Fruit fly (Drosophila melanogaster) whole organism, embryonic: ENCODE results near the gene CG5882.

Source experiments
- Abd-B ChIP-seq: fragments of 200-800 bp; sonication (Bioruptor generic); optimal IDR thresholded peaks from 2 replicates; lab custom pipeline; 2018; ENCODE audit warnings: missing biosample characterization, mild to moderate bottlenecking, missing genetic modification characterization, moderate library complexity
- Aef1 ChIP-seq: fragments of 200-800 bp; sonication (Bioruptor generic); IDR thresholded peaks from 3 replicates; pipeline ENCODE4 v1.3.6; 2022; ENCODE audit warnings: missing biosample characterization, missing genetic modification characterization
- Awh ChIP-seq: fragments of 200-800 bp; sonication (Bioruptor generic); IDR thresholded peaks from 2 replicates; pipeline ENCODE4, ENCODE4 v1.3.6; 2022; ENCODE audit warnings: missing biosample characterization, missing genetic modification characterization
- CG10321 ChIP-seq: fragments of 200-800 bp; sonication (Bioruptor generic); IDR thresholded peaks from 2 replicates; pipeline ENCODE4 v1.3.6; 2022; ENCODE audit warnings: missing biosample characterization, missing genetic modification characterization
- CG11085 ChIP-seq: fragments of 200-800 bp; sonication (Bioruptor generic); IDR thresholded peaks from 2 replicates; pipeline ENCODE4 v1.3.6; 2022; ENCODE audit warnings: missing biosample characterization, missing genetic modification characterization
- CG11723 ChIP-seq: fragments of 200-800 bp; sonication (Bioruptor generic); optimal IDR thresholded peaks from 2 replicates; lab custom pipeline; 2017; ENCODE audit warnings: missing biosample characterization, mild to moderate bottlenecking, missing genetic modification characterization
- CG13424 ChIP-seq: fragments of 200-800 bp; sonication (Bioruptor generic); optimal IDR thresholded peaks from 2 replicates; lab custom pipeline; 2019; ENCODE audit warnings: missing biosample characterization, mild to moderate bottlenecking, missing genetic modification characterization, moderate library complexity
- CG17328 ChIP-seq: fragments of 200-800 bp; sonication (Bioruptor generic); IDR thresholded peaks from 2 replicates; pipeline ENCODE4 v1.3.6; 2022; ENCODE audit warnings: missing biosample characterization, missing genetic modification characterization
- CG18619 ChIP-seq: fragments of 200-800 bp; sonication (Bioruptor generic); optimal IDR thresholded peaks from 3 replicates; lab custom pipeline; 2017; ENCODE audit warnings: missing biosample characterization, mild to moderate bottlenecking, missing genetic modification characterization
- CG2120 ChIP-seq: fragments of 200-800 bp; sonication (Bioruptor generic); optimal IDR thresholded peaks from 3 replicates; lab custom pipeline; 2016; ENCODE audit warnings: missing biosample characterization, missing genetic modification characterization
- CG32532 ChIP-seq: fragments of 200-800 bp; sonication (Bioruptor generic); IDR thresholded peaks from 2 replicates; pipeline ENCODE4 v1.3.6; 2022; ENCODE audit warnings: missing biosample characterization, missing genetic modification characterization
- CG34224 ChIP-seq: fragments of 200-800 bp; sonication (Bioruptor generic); IDR thresholded peaks from 3 replicates; pipeline ENCODE4 v1.3.6; 2022; ENCODE audit warnings: missing biosample characterization, missing genetic modification characterization; ENCODE audit not compliant: partially characterized antibody
- CG34376 ChIP-seq: fragments of 200-800 bp; sonication (Bioruptor generic); optimal IDR thresholded peaks from 2 replicates; lab custom pipeline; 2018; ENCODE audit warnings: missing biosample characterization, mild to moderate bottlenecking, missing genetic modification characterization
- CG3847 ChIP-seq: fragments of 200-800 bp; sonication (Bioruptor generic); IDR thresholded peaks from 2 replicates; pipeline ENCODE4 v1.3.6; 2022; ENCODE audit warnings: missing biosample characterization, missing genetic modification characterization
- CG6272 ChIP-seq: fragments of 200-800 bp; sonication (Bioruptor generic); IDR thresholded peaks from 2 replicates; pipeline ENCODE4 v1.3.6; 2022; ENCODE audit warnings: missing biosample characterization, missing genetic modification characterization
- Chrac-16 ChIP-seq: fragments of 200-800 bp; sonication (Bioruptor generic); optimal IDR thresholded peaks from 3 replicates; lab custom pipeline; 2016; ENCODE audit warnings: missing biosample characterization, missing genetic modification characterization
- D19B ChIP-seq: fragments of 200-800 bp; sonication (Bioruptor generic); optimal IDR thresholded peaks from 2 replicates; lab custom pipeline; 2017; ENCODE audit warnings: missing biosample characterization, mild to moderate bottlenecking, missing genetic modification characterization
- ERR ChIP-seq: fragments of 200-800 bp; sonication (Bioruptor generic); optimal IDR thresholded peaks from 2 replicates; lab custom pipeline; 2016; ENCODE audit warnings: missing biosample characterization, missing genetic modification characterization
- Eip74EF ChIP-seq, 2 experiments: fragments of 200-800 bp in 1 of 2; fragments of >200 bp in 1 of 2; sonication (Bioruptor generic) in 1 of 2; optimal IDR thresholded peaks; 2 replicates each; lab custom pipeline; 2017 to 2019; ENCODE audit warnings: missing biosample characterization in 2 of 2, missing genetic modification characterization in 2 of 2, mild to moderate bottlenecking in 1 of 2, moderate library complexity in 1 of 2
- HLHmδ ChIP-seq: fragments of 200-800 bp; sonication (Bioruptor generic); optimal IDR thresholded peaks from 2 replicates; lab custom pipeline; 2018; ENCODE audit warnings: missing biosample characterization, mild to moderate bottlenecking, missing genetic modification characterization, moderate library complexity
- Hr78 ChIP-seq, 2 experiments: fragments of 200-800 bp in 1 of 2; fragments of >200 bp in 1 of 2; sonication (Bioruptor generic) in 1 of 2; optimal IDR thresholded peaks; 2 replicates each; lab custom pipeline; 2017 to 2019; ENCODE audit warnings: missing biosample characterization in 2 of 2, missing genetic modification characterization in 2 of 2, mild to moderate bottlenecking in 1 of 2, moderate library complexity in 1 of 2
- NC2α ChIP-seq: fragments of 200-800 bp; sonication (Bioruptor generic); optimal IDR thresholded peaks from 2 replicates; lab custom pipeline; 2016; ENCODE audit warnings: missing biosample characterization, missing genetic modification characterization
- Nf-YA ChIP-seq: fragments of 200-800 bp; sonication (Bioruptor generic); IDR thresholded peaks from 2 replicates; pipeline ENCODE4 v1.3.6; 2022; ENCODE audit warnings: missing biosample characterization, missing genetic modification characterization
- Oli ChIP-seq: fragments of 200-800 bp; sonication (Bioruptor generic); optimal IDR thresholded peaks from 2 replicates; lab custom pipeline; 2018; ENCODE audit warnings: missing biosample characterization, mild to moderate bottlenecking, missing genetic modification characterization, moderate library complexity
- Opbp ChIP-seq: fragments of 200-800 bp; sonication (Bioruptor generic); IDR thresholded peaks from 3 replicates; pipeline ENCODE4 v1.3.6; 2022; ENCODE audit warnings: missing biosample characterization, missing genetic modification characterization; ENCODE audit not compliant: partially characterized antibody
- Side ChIP-seq: fragments of 200-800 bp; sonication (Bioruptor generic); optimal IDR thresholded peaks from 2 replicates; lab custom pipeline; 2016; ENCODE audit warnings: missing biosample characterization, missing genetic modification characterization
- Sry-δ ChIP-seq: fragments of 200-800 bp; sonication (Bioruptor generic); optimal IDR thresholded peaks from 2 replicates; lab custom pipeline; 2016; ENCODE audit warnings: missing biosample characterization, missing genetic modification characterization
- TFAM ChIP-seq: fragments of 200-800 bp; sonication (Bioruptor generic); optimal IDR thresholded peaks from 2 replicates; lab custom pipeline; 2017; ENCODE audit warnings: missing biosample characterization, missing genetic modification characterization, inconsistent platforms
- YL-1 ChIP-seq: fragments of 200-800 bp; sonication (Bioruptor generic); optimal IDR thresholded peaks from 3 replicates; lab custom pipeline; 2017; ENCODE audit warnings: missing biosample characterization, mild to moderate bottlenecking, missing genetic modification characterization
- ase ChIP-seq: fragments of 200-800 bp; sonication (Bioruptor generic); IDR thresholded peaks from 3 replicates; pipeline ENCODE4 v1.3.6; 2022; ENCODE audit warnings: missing biosample characterization, missing genetic modification characterization
- bab2 ChIP-seq: fragments of 200-800 bp; sonication (Bioruptor generic); optimal IDR thresholded peaks from 2 replicates; lab custom pipeline; 2016; ENCODE audit warnings: missing biosample characterization, missing genetic modification characterization
- disco-r ChIP-seq: fragments of 200-800 bp; sonication (Bioruptor generic); optimal IDR thresholded peaks from 2 replicates; lab custom pipeline; 2016; ENCODE audit warnings: missing biosample characterization, missing genetic modification characterization
- gce ChIP-seq: fragments of 200-800 bp; sonication (Bioruptor generic); IDR thresholded peaks from 3 replicates; pipeline ENCODE4 v1.3.6; 2022; ENCODE audit warnings: missing biosample characterization, missing genetic modification characterization
- gcm2 ChIP-seq: fragments of 200-800 bp; sonication (Bioruptor generic); optimal IDR thresholded peaks from 2 replicates; lab custom pipeline; 2016; ENCODE audit warnings: missing biosample characterization, missing genetic modification characterization
- grn ChIP-seq: fragments of 200-800 bp; sonication (Bioruptor generic); optimal IDR thresholded peaks from 3 replicates; lab custom pipeline; 2017; ENCODE audit warnings: missing biosample characterization, missing genetic modification characterization
- ham ChIP-seq: fragments of 200-800 bp; sonication (Bioruptor generic); IDR thresholded peaks from 2 replicates; pipeline ENCODE4 v1.3.6; 2022; ENCODE audit warnings: missing biosample characterization, missing genetic modification characterization
- hb ChIP-seq: fragments of 200-800 bp; sonication (Bioruptor generic); IDR thresholded peaks from 3 replicates; pipeline ENCODE4 v1.3.6; 2022; ENCODE audit warnings: missing biosample characterization, missing genetic modification characterization; ENCODE audit not compliant: partially characterized antibody
- jing ChIP-seq: fragments of 200-800 bp; sonication (Bioruptor generic); optimal IDR thresholded peaks from 2 replicates; lab custom pipeline; 2018; ENCODE audit warnings: missing biosample characterization, mild to moderate bottlenecking, missing genetic modification characterization
- jumu ChIP-seq: fragments of 200-800 bp; sonication (Bioruptor generic); optimal IDR thresholded peaks from 3 replicates; lab custom pipeline; 2016; ENCODE audit warnings: missing biosample characterization, missing genetic modification characterization
- kni ChIP-seq: fragments of 200-800 bp; sonication (Bioruptor generic); optimal IDR thresholded peaks from 3 replicates; lab custom pipeline; 2017; ENCODE audit warnings: mild to moderate bottlenecking, missing biosample characterization, missing genetic modification reagents, missing genetic modification characterization
- lilli ChIP-seq: fragments of 200-800 bp; sonication (Bioruptor generic); optimal IDR thresholded peaks from 3 replicates; lab custom pipeline; 2016; ENCODE audit warnings: missing biosample characterization, missing genetic modification characterization
- onecut ChIP-seq: fragments of 200-800 bp; sonication (Bioruptor generic); IDR thresholded peaks from 2 replicates; pipeline ENCODE4 v1.3.6; 2022; ENCODE audit warnings: missing biosample characterization, missing genetic modification characterization
- row ChIP-seq: fragments of 200-800 bp; sonication (Bioruptor generic); IDR thresholded peaks from 3 replicates; pipeline ENCODE4 v1.3.6; 2022; ENCODE audit warnings: missing biosample characterization, missing genetic modification characterization
- sens-2 ChIP-seq: fragments of 200-800 bp; sonication (Bioruptor generic); IDR thresholded peaks from 2 replicates; pipeline ENCODE4 v1.3.6; 2022; ENCODE audit warnings: missing biosample characterization, missing genetic modification characterization
- shn ChIP-seq: fragments of 200-800 bp; sonication (Bioruptor generic); optimal IDR thresholded peaks from 3 replicates; lab custom pipeline; 2016; ENCODE audit warnings: missing biosample characterization, missing genetic modification characterization
- sima ChIP-seq: fragments of 200-800 bp; sonication (Bioruptor generic); optimal IDR thresholded peaks from 2 replicates; lab custom pipeline; 2016; ENCODE audit warnings: missing biosample characterization, missing genetic modification characterization
- slbo ChIP-seq: fragments of 200-800 bp; sonication (Bioruptor generic); IDR thresholded peaks from 2 replicates; pipeline ENCODE4 v1.3.6; 2022; ENCODE audit warnings: missing biosample characterization, missing genetic modification characterization
- tx ChIP-seq: fragments of 200-800 bp; sonication (Bioruptor generic); optimal IDR thresholded peaks from 2 replicates; lab custom pipeline; 2016; ENCODE audit warnings: missing biosample characterization, missing genetic modification characterization
- wek ChIP-seq: fragments of 200-800 bp; sonication (Bioruptor generic); optimal IDR thresholded peaks from 3 replicates; lab custom pipeline; 2018; ENCODE audit warnings: missing biosample characterization, mild to moderate bottlenecking, missing genetic modification characterization, moderate library complexity

Gene CG5882

DNA sequence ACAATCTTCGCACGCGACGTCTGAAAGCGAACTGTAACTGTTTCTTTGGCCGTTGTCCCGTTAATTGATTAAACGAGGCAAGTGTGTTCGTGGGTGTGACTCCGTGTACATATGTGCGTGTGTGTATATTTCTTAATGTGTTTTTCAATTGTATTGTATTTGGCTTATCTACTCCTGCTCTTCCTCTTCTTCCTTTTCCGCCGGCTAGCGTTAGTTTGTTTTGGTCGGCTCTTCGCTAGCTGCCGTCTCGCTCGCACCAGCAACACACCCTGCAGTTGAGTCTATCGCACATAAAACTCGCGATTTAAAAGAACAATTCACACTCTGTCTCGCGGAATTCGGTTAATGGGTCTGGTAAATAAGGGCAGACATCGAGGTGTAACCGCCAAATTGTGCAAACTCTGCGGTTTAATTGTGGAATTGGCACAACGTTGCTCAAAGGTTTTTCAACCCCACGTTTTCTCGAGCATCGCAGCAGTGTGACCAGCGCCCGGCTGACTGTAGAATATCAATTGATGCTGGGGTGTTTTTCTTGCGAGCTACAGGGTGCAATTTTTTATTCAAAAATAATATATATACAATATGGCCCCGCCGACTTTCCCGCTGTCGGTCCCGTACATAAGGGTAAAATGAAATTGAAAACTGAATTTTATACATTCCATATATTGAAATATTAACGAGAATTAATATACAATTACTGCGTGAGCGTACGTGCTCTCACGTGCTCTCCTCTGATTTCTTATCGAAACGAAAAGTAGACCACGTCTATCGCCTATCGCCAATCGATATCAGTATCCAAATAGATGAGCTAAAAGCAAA, 6.5 kb upstream of the CG5882 start, which contains the start of the genes gb and CG5815 (continued):
- peak in 1 of 2 experiments; percentile 54 for TF ChIP-seq Hr78 (GFP tag; optimal IDR thresholded peaks at IDR 0.05; lab: Kevin White, UChicago)
- TF ChIP-seq jing (GFP tag; lab: Kevin White, UChicago) = peak; percentile 76
- peak; percentile 92 for TF ChIP-seq CG17328
- peak; percentile 85 for TF ChIP-seq Oli (tag; lab: Kevin White, UChicago)
- no peak for TF ChIP-seq CG11723 (GFP tag; lab: Kevin White, UChicago)
- peak; percentile 73; the same call in 1 of the 2 replicates for TF ChIP-seq sens-2 (GFP tag; lab: Robert Waterston, UW)
- TF ChIP-seq Sry-δ (GFP tag; lab: Kevin White, UChicago) = peak; percentile 72
- peak; percentile 98 for TF ChIP-seq kni (GFP tag; lab: Kevin White, UChicago)
- peak; percentile 84 for TF ChIP-seq ase (GFP tag; lab: Robert Waterston, UW)
- TF ChIP-seq wek (GFP tag; lab: Kevin White, UChicago) = no peak
- peak; percentile 73 for TF ChIP-seq shn (GFP tag; lab: Kevin White, UChicago)
- peak; percentile 50 for TF ChIP-seq TFAM (GFP tag; lab: Kevin White, UChicago)
- TF ChIP-seq Nf-YA (GFP tag; lab: Robert Waterston, UW) = peak; percentile 70
- peak; percentile 90 for TF ChIP-seq CG11085 (GFP tag; lab: Robert Waterston, UW)
- peak; percentile 50 for TF ChIP-seq Side (GFP tag; lab: Kevin White, UChicago)
- TF ChIP-seq bab2 (GFP tag; lab: Kevin White, UChicago) = peak; percentile 85
- TF ChIP-seq D19B (GFP tag; lab: Kevin White, UChicago) = peak; percentile 82
- peak; percentile 38 for TF ChIP-seq disco-r
- TF ChIP-seq row (GFP tag; lab: Robert Waterston, UW) = peak; percentile 97
- TF ChIP-seq Awh (GFP tag; lab: Robert Waterston, UW) = 0 out of 2 replicates have a peak, but pooled peaks have one; percentile 63
- peak; percentile 93 for TF ChIP-seq CG3847 (GFP tag; lab: Robert Waterston, UW)
- peak; percentile 93 for TF ChIP-seq Chrac-16 (GFP tag; lab: Kevin White, UChicago)
- TF ChIP-seq ham (GFP tag; lab: Robert Waterston, UW) = peak; percentile 48; the same call in 1 of the 2 replicates
- peak; percentile 96 for TF ChIP-seq CG2120 (GFP tag; lab: Kevin White, UChicago)
- TF ChIP-seq Abd-B (GFP tag; lab: Kevin White, UChicago) = peak; percentile 90
- no peak for TF ChIP-seq sima (GFP tag; lab: Kevin White, UChicago)
- TF ChIP-seq CG13424 (tag; lab: Kevin White, UChicago) = peak; percentile 93
- TF ChIP-seq jumu (GFP tag; lab: Kevin White, UChicago) = peak; percentile 61
- TF ChIP-seq onecut (GFP tag; lab: Robert Waterston, UW) = peak; percentile 83
- TF ChIP-seq YL-1 (GFP tag; lab: Kevin White, UChicago) = peak; percentile 93
- peak; percentile 65 for TF ChIP-seq CG10321
- no peak for TF ChIP-seq HLHmδ
- peak; percentile 93 for TF ChIP-seq hb (GFP tag; lab: Robert Waterston, UW)
- TF ChIP-seq CG34376 (GFP tag; lab: Kevin White, UChicago) = peak; percentile 83
- TF ChIP-seq ERR (GFP tag; lab: Kevin White, UChicago) = peak; percentile 61
- TF ChIP-seq CG18619 (GFP tag; lab: Kevin White, UChicago) = peak; percentile 93
- peak; percentile 95 for TF ChIP-seq slbo (GFP tag; lab: Robert Waterston, UW)
- TF ChIP-seq tx (GFP tag; lab: Kevin White, UChicago) = peak; percentile 59
- peak; percentile 96 for TF ChIP-seq lilli
- peak; percentile 2 for TF ChIP-seq NC2α
- peak; percentile 61 for TF ChIP-seq grn (GFP tag; lab: Kevin White, UChicago)
- TF ChIP-seq Eip74EF (GFP tag; optimal IDR thresholded peaks at IDR 0.05; lab: Kevin White, UChicago) = no peak
- peak; percentile 91 for TF ChIP-seq Aef1
- TF ChIP-seq gcm2 (GFP tag; lab: Kevin White, UChicago) = peak; percentile 71
- peak; percentile 85 for TF ChIP-seq CG6272
- TF ChIP-seq Opbp (GFP tag; lab: Robert Waterston, UW) = peak; percentile 86
- peak; percentile 98 for TF ChIP-seq CG34224
- peak; percentile 96 for TF ChIP-seq CG32532 (GFP tag; lab: Robert Waterston, UW)
- peak; percentile 84 for TF ChIP-seq gce (GFP tag; lab: Robert Waterston, UW)
